Fruit fly (Drosophila melanogaster): ENCODE data around the gene wol.
A peak's percentile ranks its signal among the peaks of the same experiment; 100 is the strongest.

dm6 chr2L:8274958-8275584 lies 27.7 kb downstream of the wol start:
- peak; percentile 49 for TF ChIP-seq Pif1A (GFP tag; optimal IDR thresholded peaks at IDR 0.05)
- peak; percentile 42; the same call in 1 of the 2 replicates for TF ChIP-seq rn (GFP tag; IDR thresholded peaks at IDR 0.05)
- peak; percentile 72 for TF ChIP-seq CG9948 (tag; optimal IDR thresholded peaks at IDR 0.05)
- TF ChIP-seq fd96Ca (GFP tag; IDR thresholded peaks at IDR 0.05) = no peak
- TF ChIP-seq CG4496 (GFP tag; IDR thresholded peaks at IDR 0.05) = peak; percentile 79
- TF ChIP-seq Pif1B (GFP tag; optimal IDR thresholded peaks at IDR 0.05) = peak; percentile 35
- TF ChIP-seq CG14655 (GFP tag; optimal IDR thresholded peaks at IDR 0.05) = peak; percentile 80
- TF ChIP-seq gl (tag; optimal IDR thresholded peaks at IDR 0.05) = no peak
